Fruit fly (Drosophila melanogaster): Measurements from ENCODE around the gene Rab11.

The Rab11 gene

DNA sequence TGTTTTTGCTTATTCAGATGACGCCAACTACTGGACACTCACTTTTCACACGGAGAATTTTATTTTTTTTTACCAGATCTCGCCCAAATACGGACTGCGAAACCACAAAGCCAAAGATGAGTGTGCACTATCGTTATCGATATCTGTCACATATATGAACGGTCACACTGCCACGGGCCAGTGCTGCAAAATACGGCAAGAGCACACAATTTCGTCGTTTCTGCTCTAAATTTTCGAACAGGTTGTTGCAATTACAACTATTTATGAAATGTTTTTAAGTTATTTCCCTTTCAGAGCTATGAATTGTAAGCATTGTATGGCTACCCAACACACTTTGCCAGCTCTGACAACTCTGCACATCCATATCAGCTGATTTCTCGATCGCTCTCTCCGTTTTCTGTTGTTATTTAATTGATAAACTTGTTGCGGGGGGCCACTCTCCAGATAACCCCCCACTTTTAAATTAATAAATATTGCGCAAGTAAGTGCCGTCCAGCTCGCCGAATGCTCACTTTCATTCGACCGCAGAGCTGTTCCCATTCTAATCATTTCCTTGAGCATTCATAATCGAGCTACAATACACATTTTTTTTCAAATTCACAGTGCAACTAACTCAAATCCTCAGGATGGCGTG, 16.3 kb downstream of the Rab11 start, which contains the start of the genes slmb and CG5793 (continued):
- TF ChIP-seq Trl (optimal IDR thresholded peaks at IDR 0.05), result peak in 1 of 2 experiments; percentile 55
- peak; percentile 21 for TF ChIP-seq Trl (GFP tag; optimal IDR thresholded peaks at IDR 0.05)
- TF ChIP-seq CG17912 (GFP tag; optimal IDR thresholded peaks at IDR 0.05), result no peak
- peak in 1 of 2 experiments; percentile 3 for TF ChIP-seq chif (GFP tag; optimal IDR thresholded peaks at IDR 0.05)
- no peak for TF ChIP-seq fd64A (GFP tag; optimal IDR thresholded peaks at IDR 0.05)
- TF ChIP-seq inv (GFP tag; IDR thresholded peaks at IDR 0.05; ENCODE audit: partially characterized antibody), result peak; percentile 54
- TF ChIP-seq CG17186 (GFP tag; optimal IDR thresholded peaks at IDR 0.05), result peak; percentile 68
- TF ChIP-seq ab (GFP tag; optimal IDR thresholded peaks at IDR 0.05), result peak; percentile 1
- TF ChIP-seq CG33213 (GFP tag; optimal IDR thresholded peaks at IDR 0.05), result peak; percentile 48
- peak; percentile 91 for TF ChIP-seq kah (GFP tag; optimal IDR thresholded peaks at IDR 0.05)
- no peak for TF ChIP-seq CkIIα-i1 (GFP tag; IDR thresholded peaks at IDR 0.05)
- peak; percentile 8 for TF ChIP-seq CG12942 (GFP tag; optimal IDR thresholded peaks at IDR 0.05)
- TF ChIP-seq pum (GFP tag; optimal IDR thresholded peaks at IDR 0.05), result peak; percentile 14
- TF ChIP-seq jing (GFP tag; optimal IDR thresholded peaks at IDR 0.05), result no peak
- no peak for TF ChIP-seq nerfin-1 (tag; optimal IDR thresholded peaks at IDR 0.05)
- 0 out of 2 replicates have a peak, but pooled peaks have one; percentile 49 for TF ChIP-seq ato (GFP tag; IDR thresholded peaks at IDR 0.05; ENCODE audit: partially characterized antibody)
- TF ChIP-seq CG2120 (GFP tag; optimal IDR thresholded peaks at IDR 0.05), result peak; percentile 79
- TF ChIP-seq Dip3 (GFP tag; optimal IDR thresholded peaks at IDR 0.05), result peak; percentile 59
- no peak for TF ChIP-seq Atf6 (GFP tag; IDR thresholded peaks at IDR 0.05)
- TF ChIP-seq crp (GFP tag; optimal IDR thresholded peaks at IDR 0.05), result peak; percentile 44 to 92

DNA sequence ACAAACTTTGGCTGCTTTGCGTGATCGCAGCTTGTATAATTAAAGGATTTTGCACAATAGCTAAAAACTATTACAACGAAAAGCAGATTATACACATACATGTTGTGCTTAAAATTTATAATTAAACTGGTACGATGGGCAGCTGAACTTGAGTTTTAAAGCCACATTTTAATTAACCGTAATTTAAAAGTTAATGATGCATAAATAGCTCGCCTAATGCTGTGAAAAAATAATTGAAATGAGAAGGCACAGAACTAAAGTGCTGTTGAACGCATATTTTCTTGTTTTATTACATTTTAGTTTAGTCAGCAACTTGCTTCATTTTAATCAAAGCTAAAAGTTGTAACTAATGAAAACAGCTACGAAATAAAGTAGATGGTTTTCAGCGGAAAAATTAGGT, 18.4 kb downstream of the Rab11 start, which contains the start of gene Obp93a:
Gene Obp93a (minus strand): TSS at position 101 of the 400 bp plus-strand sequence.
- no peak for TF ChIP-seq CG14441 (GFP tag; IDR thresholded peaks at IDR 0.05)
- TF ChIP-seq Asciz (GFP tag; optimal IDR thresholded peaks at IDR 0.05), result no peak
- no peak for TF ChIP-seq caup (GFP tag; optimal IDR thresholded peaks at IDR 0.05; ENCODE audit: severe bottlenecking)

DNA sequence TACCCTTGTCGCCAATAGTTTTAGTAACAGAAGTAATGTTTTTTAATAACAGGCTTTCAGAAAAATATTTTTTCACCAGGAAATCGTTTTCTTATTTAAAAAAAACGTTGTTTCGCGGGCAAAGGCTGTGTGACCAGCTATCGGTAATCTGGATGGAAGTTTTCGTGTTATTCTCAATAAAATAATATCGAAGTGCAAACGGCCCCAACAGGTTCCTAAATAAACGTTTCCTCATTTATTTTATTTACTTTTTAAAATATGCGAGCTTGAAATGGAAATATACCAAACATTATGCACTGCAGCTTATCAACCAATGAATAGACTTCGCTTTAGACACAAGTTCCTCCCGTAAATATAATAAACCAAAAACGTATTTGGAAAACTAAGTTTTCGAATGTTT, 18.8 kb downstream of the Rab11 start, which contains the start of gene Ice2:
Gene Ice2 (plus strand): TSS at position 167 of the 400 bp plus-strand sequence.
- TF ChIP-seq trh (GFP tag; optimal IDR thresholded peaks at IDR 0.05) (no peak), hbn (GFP tag; IDR thresholded peaks at IDR 0.05; ENCODE audit: partially characterized antibody) (no peak), Camta (GFP tag; optimal IDR thresholded peaks at IDR 0.05) (no peak), unc-4 (GFP tag; IDR thresholded peaks at IDR 0.05; ENCODE audit: partially characterized antibody) (peak; percentile 53; the same call in 1 of the 2 replicates), E2f2 (GFP tag; IDR thresholded peaks at IDR 0.05) (peak; percentile 96), CG7372 (GFP tag; IDR thresholded peaks at IDR 0.05) (no peak), CoRest (tag; optimal IDR thresholded peaks at IDR 0.05) (peak; percentile 16), CG8944 (GFP tag; optimal IDR thresholded peaks at IDR 0.05) (no peak), schlank (tag; optimal IDR thresholded peaks at IDR 0.05) (no peak), trem (tag; optimal IDR thresholded peaks at IDR 0.05) (peak; percentile 46), CG6272 (GFP tag; IDR thresholded peaks at IDR 0.05) (no peak), ind (GFP tag; optimal IDR thresholded peaks at IDR 0.05) (no peak), Scr (GFP tag; IDR thresholded peaks at IDR 0.05; ENCODE audit: partially characterized antibody) (peak; percentile 35), CG7745 (tag; optimal IDR thresholded peaks at IDR 0.05) (no peak), CG31365 (tag; optimal IDR thresholded peaks at IDR 0.05) (no peak), CG12659 (GFP tag; optimal IDR thresholded peaks at IDR 0.05) (peak; percentile 29), pum (GFP tag; optimal IDR thresholded peaks at IDR 0.05) (no peak), Dll (GFP tag; IDR thresholded peaks at IDR 0.05; ENCODE audit: partially characterized antibody) (peak; percentile 42; the same call in 1 of the 4 replicates), CG33557 (GFP tag; optimal IDR thresholded peaks at IDR 0.05) (no peak), Mrtf (GFP tag; IDR thresholded peaks at IDR 0.05) (no peak), Ptx1 (GFP tag; IDR thresholded peaks at IDR 0.05) (no peak), CG18764 (GFP tag; optimal IDR thresholded peaks at IDR 0.05) (peak; percentile 99), HLH54F (GFP tag; optimal IDR thresholded peaks at IDR 0.05) (no peak), H15 (GFP tag; IDR thresholded peaks at IDR 0.05) (no peak), CG15601 (tag; optimal IDR thresholded peaks at IDR 0.05) (peak; percentile 42), unpg (GFP tag; optimal IDR thresholded peaks at IDR 0.05) (no peak)

Data from whole organism, embryonic.